Worm (Caenorhabditis elegans): Measurements from ENCODE around the gene ncx-7.

Gene ncx-7

DNA sequence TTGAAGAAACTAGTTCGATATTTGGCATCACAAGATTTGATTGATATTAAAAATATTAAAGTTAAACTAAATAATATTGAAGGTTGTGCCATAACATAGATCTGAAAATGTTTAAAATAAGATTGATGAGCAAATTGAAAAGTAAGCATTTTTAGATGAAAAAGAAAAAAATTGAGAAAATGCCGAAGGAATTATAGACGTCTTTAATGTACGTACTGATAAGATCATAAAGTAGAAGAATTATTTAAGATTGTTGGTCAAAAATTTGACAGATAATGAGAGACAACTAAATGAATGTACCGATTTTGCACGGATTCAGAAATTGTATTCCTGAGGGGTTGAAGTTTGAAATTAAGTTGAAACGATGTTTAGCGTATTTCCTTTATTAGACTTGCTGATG lies at the start of gene ncx-7:
TSS of gene ncx-7 (minus strand) at position 101 of the 400 bp plus-strand sequence.
- no peak for TF ChIP-seq unc-39 (tag; optimal IDR thresholded peaks at IDR 0.05)
- TF ChIP-seq ces-1 (GFP tag; optimal IDR thresholded peaks at IDR 0.05), result no peak
- TF ChIP-seq unc-120 (tag; optimal IDR thresholded peaks at IDR 0.05; ENCODE audit: poor library complexity, severe bottlenecking), result no peak
- no peak for TF ChIP-seq pha-4 (tag; optimal IDR thresholded peaks at IDR 0.05)
- no peak for TF ChIP-seq nhr-76 (tag; optimal IDR thresholded peaks at IDR 0.05)
- TF ChIP-seq drap-1 (GFP tag; optimal IDR thresholded peaks at IDR 0.05), result no peak
- no peak for TF ChIP-seq mep-1 (tag; optimal IDR thresholded peaks at IDR 0.05)
- no peak for TF ChIP-seq flh-1 (GFP tag; optimal IDR thresholded peaks at IDR 0.05)
- no peak for TF ChIP-seq lin-32 (GFP tag; optimal IDR thresholded peaks at IDR 0.05)
- no peak for TF ChIP-seq ham-2 (GFP tag; optimal IDR thresholded peaks at IDR 0.05)
- no peak for TF ChIP-seq mls-2 (tag; optimal IDR thresholded peaks at IDR 0.05)
- no peak for TF ChIP-seq tbx-8 (GFP tag; optimal IDR thresholded peaks at IDR 0.05)
- TF ChIP-seq nhr-12 (tag; optimal IDR thresholded peaks at IDR 0.05), result no peak
- TF ChIP-seq snpc-4 (tag; optimal IDR thresholded peaks at IDR 0.05), result no peak
- no peak for TF ChIP-seq lin-13 (tag; optimal IDR thresholded peaks at IDR 0.05)
- TF ChIP-seq M03D4.4 (tag; optimal IDR thresholded peaks at IDR 0.05), result no peak
- TF ChIP-seq hlh-1 (tag; optimal IDR thresholded peaks at IDR 0.05), result no peak

DNA sequence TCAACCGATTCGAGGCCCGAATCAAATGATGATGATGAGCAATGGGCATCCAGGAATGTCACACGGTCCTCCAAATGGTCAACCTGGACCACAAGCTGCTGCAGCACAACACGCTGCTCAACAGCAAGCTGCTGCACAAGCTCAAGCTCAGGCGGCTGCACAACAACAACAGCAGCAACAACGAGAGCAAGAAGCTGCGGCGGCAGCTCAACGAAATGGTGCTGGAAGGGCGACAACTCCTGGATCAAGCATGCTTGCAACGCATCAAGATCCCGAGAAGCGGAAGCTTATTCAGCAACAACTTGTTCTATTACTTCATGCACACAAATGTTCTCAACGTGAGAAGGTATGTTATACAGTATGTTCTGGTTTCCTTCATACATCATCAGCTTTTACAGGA lies 47.9 kb upstream of the ncx-7 start:
- TF ChIP-seq ceh-83 (GFP tag; optimal IDR thresholded peaks at IDR 0.05) (no peak), unc-62 (GFP tag; optimal IDR thresholded peaks at IDR 0.05) (no peak), pha-4 (tag; optimal IDR thresholded peaks at IDR 0.05) (no peak), nhr-76 (tag; optimal IDR thresholded peaks at IDR 0.05) (no peak), unc-39 (tag; optimal IDR thresholded peaks at IDR 0.05) (no peak), nhr-2 (tag; optimal IDR thresholded peaks at IDR 0.05) (no peak), lin-32 (GFP tag; optimal IDR thresholded peaks at IDR 0.05) (peak; percentile 24), bed-3 (GFP tag; optimal IDR thresholded peaks at IDR 0.05) (no peak), ces-1 (GFP tag; optimal IDR thresholded peaks at IDR 0.05) (no peak)

DNA sequence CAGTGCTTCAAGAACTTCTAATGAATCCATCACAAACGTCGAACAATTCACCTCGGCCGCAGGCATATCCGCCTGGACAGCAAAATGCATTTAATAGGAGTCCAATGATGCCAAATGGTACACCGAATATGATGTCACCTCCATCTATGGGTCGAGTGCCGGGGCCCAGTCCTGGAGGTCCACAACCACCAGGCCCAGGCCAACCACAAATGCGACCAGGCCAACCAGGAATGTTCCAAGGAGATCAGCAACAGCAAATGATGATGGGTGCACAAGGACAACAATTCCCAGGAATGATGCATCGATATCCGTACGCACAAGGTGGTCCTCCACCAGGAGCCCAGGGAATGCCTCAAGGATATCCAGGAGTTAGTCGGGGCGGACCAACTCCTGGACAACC lies 47.0 kb upstream of the ncx-7 start:
- TF ChIP-seq ztf-11 (tag; optimal IDR thresholded peaks at IDR 0.05) (no peak), nhr-28 (tag; optimal IDR thresholded peaks at IDR 0.05) (no peak), ces-1 (GFP tag; optimal IDR thresholded peaks at IDR 0.05) (no peak), sptf-1 (tag; optimal IDR thresholded peaks at IDR 0.05) (no peak), mls-2 (tag; optimal IDR thresholded peaks at IDR 0.05) (no peak), lin-13 (tag; optimal IDR thresholded peaks at IDR 0.05) (no peak), unc-120 (tag; optimal IDR thresholded peaks at IDR 0.05; ENCODE audit: poor library complexity, severe bottlenecking) (no peak), drap-1 (GFP tag; optimal IDR thresholded peaks at IDR 0.05) (no peak), blmp-1 (tag; optimal IDR thresholded peaks at IDR 0.05) (no peak), mab-5 (tag; optimal IDR thresholded peaks at IDR 0.05) (no peak), unc-62 (GFP tag; optimal IDR thresholded peaks at IDR 0.05) (no peak), sem-2 (GFP tag; optimal IDR thresholded peaks at IDR 0.05) (no peak), nhr-12 (tag; optimal IDR thresholded peaks at IDR 0.05) (no peak), zip-8 (tag; optimal IDR thresholded peaks at IDR 0.05) (no peak), nhr-237 (tag; optimal IDR thresholded peaks at IDR 0.05) (no peak), flh-1 (GFP tag; optimal IDR thresholded peaks at IDR 0.05) (no peak), ceh-43 (GFP tag; optimal IDR thresholded peaks at IDR 0.05) (no peak), snpc-4 (tag; optimal IDR thresholded peaks at IDR 0.05) (no peak), mep-1 (tag; optimal IDR thresholded peaks at IDR 0.05) (no peak)

DNA sequence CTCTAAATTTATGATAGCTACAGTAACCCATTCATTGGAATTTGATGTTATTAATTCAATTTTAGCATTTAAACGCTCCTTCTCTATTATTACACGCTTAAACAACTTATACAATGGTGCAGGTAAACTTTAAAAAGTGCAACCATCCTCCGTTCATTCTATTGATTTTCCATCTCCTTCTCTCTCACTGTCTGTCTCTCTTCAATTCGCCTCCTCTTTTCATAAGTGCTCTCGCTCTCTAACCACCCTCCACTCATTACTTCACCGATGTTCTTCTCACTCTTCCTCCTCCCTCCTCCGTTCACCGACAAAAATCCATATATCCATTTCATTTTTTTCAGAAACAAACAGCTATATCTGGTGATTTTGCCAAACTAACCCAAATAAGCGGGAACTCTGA lies 46.1 kb upstream of the ncx-7 start, which contains the start of gene cbp-1:
TSS of gene cbp-1 (plus strand) at position 335 of the 400 bp plus-strand sequence.
- TF ChIP-seq lin-13 (tag; optimal IDR thresholded peaks at IDR 0.05) (no peak), lsy-2 (tag; optimal IDR thresholded peaks at IDR 0.05) (peak; percentile 69), nhr-2 (tag; optimal IDR thresholded peaks at IDR 0.05) (no peak), nhr-76 (tag; optimal IDR thresholded peaks at IDR 0.05) (no peak), mls-2 (tag; optimal IDR thresholded peaks at IDR 0.05) (no peak), ces-1 (GFP tag; optimal IDR thresholded peaks at IDR 0.05) (peak; percentile 76), ceh-39 (tag; optimal IDR thresholded peaks at IDR 0.05) (peak; percentile 42), unc-62 (GFP tag; optimal IDR thresholded peaks at IDR 0.05) (peak; percentile 21), elt-1 (tag; optimal IDR thresholded peaks at IDR 0.05; ENCODE audit: borderline replicate concordance, insufficient read depth) (no peak)

Measured in whole organism, mixed stage, embryonic.